Worm (Caenorhabditis elegans) whole organism, L4 larva: ENCODE data around the gene srx-95.

ENCODE experiments used
- D1046.2 ChIP-seq: fragments of 200-800 bp; sonication (Bioruptor generic); IDR thresholded peaks from 2 replicates; pipeline ENCODE4 v1.3.6; 2022; ENCODE audit warnings: missing genetic modification characterization, missing compliant biosample characterization
- F10B5.3 ChIP-seq: sonication (generic microtip); optimal IDR thresholded peaks from 2 replicates; lab custom pipeline; 2016; ENCODE audit warnings: mild to moderate bottlenecking, missing genetic modification characterization, missing compliant biosample characterization
- F26F4.8 ChIP-seq: fragments of 200-800 bp; sonication (Bioruptor generic); conservative IDR thresholded peaks from 2 replicates; pipeline ENCODE4 v1.3.6; 2022; ENCODE audit warnings: missing genetic modification characterization, missing compliant biosample characterization
- F37D6.2 ChIP-seq: sonication (generic microtip); optimal IDR thresholded peaks from 2 replicates; lab custom pipeline; 2016; ENCODE audit warnings: mild to moderate bottlenecking, missing genetic modification characterization, missing compliant biosample characterization
- F44E2.7 ChIP-seq: fragments of 200-800 bp; sonication (Bioruptor generic); IDR thresholded peaks from 2 replicates; pipeline ENCODE4 v2.1.2; 2022; ENCODE audit warnings: missing genetic modification characterization, missing compliant biosample characterization
- F49E8.2 ChIP-seq: sonication (generic microtip); optimal IDR thresholded peaks from 2 replicates; lab custom pipeline; 2016; ENCODE audit warnings: missing compliant biosample characterization, mild to moderate bottlenecking, missing genetic modification characterization, borderline replicate concordance
- T26A8.4 ChIP-seq: fragments of 200-800 bp; sonication (Bioruptor generic); IDR thresholded peaks from 2 replicates; pipeline ENCODE4 v1.3.6; 2022; ENCODE audit warnings: missing genetic modification characterization, missing compliant biosample characterization
- Y48G9A.11 ChIP-seq: fragments of 200-800 bp; sonication (Bioruptor generic); IDR thresholded peaks from 2 replicates; pipeline ENCODE4 v1.3.6; 2022; ENCODE audit warnings: missing genetic modification reagents, missing genetic modification characterization, missing compliant biosample characterization
- ZK546.5 ChIP-seq, 2 experiments: sonication (generic microtip); optimal IDR thresholded peaks; 2 replicates each; lab custom pipeline; 2017; ENCODE audit warnings: missing biosample characterization in 2 of 2, missing genetic modification characterization in 2 of 2
- aha-1 ChIP-seq: fragments of 150-350 bp; peaks from one replicate; lab custom pipeline; 2014; ENCODE audit warnings: missing biosample characterization, missing genetic modification characterization
- aly-2 ChIP-seq: sonication (generic microtip); optimal IDR thresholded peaks from 2 replicates; lab custom pipeline; 2018; ENCODE audit warnings: missing biosample characterization, missing genetic modification characterization
- arid-1 ChIP-seq: fragments of 200-800 bp; sonication (Bioruptor generic); conservative IDR thresholded peaks from 2 replicates; pipeline ENCODE4 v1.3.6; 2022; ENCODE audit warnings: missing genetic modification reagents, missing genetic modification characterization, missing compliant biosample characterization
- attf-4 ChIP-seq: sonication (generic microtip); optimal IDR thresholded peaks from 3 replicates; lab custom pipeline; 2017; ENCODE audit warnings: missing biosample characterization, missing genetic modification characterization
- ceh-20 ChIP-seq: fragments of 200-800 bp; sonication (Bioruptor generic); IDR thresholded peaks from 2 replicates; pipeline ENCODE4 v1.3.6; 2022; ENCODE audit warnings: missing genetic modification reagents, missing genetic modification characterization, missing compliant biosample characterization
- ceh-28 ChIP-seq: fragments of 150-350 bp; optimal IDR thresholded peaks from 2 replicates; lab custom pipeline; 2014; ENCODE audit warnings: missing biosample characterization, missing genetic modification reagents, missing genetic modification characterization
- daf-8 ChIP-seq: fragments of 200-800 bp; sonication (Bioruptor generic); IDR thresholded peaks from 2 replicates; pipeline ENCODE4 v1.3.6; 2022; ENCODE audit warnings: missing genetic modification characterization, missing compliant biosample characterization
- dmd-9 ChIP-seq: fragments of 200-800 bp; sonication (Bioruptor generic); IDR thresholded peaks from 2 replicates; pipeline ENCODE4 v1.3.6; 2022; ENCODE audit warnings: missing genetic modification reagents, missing genetic modification characterization, missing compliant biosample characterization
- egl-27 ChIP-seq: sonication (generic microtip); optimal IDR thresholded peaks from 3 replicates; lab custom pipeline; 2017; ENCODE audit warnings: missing biosample characterization, missing genetic modification reagents, missing genetic modification characterization
- egl-43 ChIP-seq: fragments of 200-800 bp; sonication (Bioruptor generic); IDR thresholded peaks from 2 replicates; pipeline ENCODE4 v1.3.6; 2022; ENCODE audit warnings: missing genetic modification reagents, missing genetic modification characterization, missing compliant biosample characterization
- fkh-10 ChIP-seq: fragments of 150-350 bp; optimal IDR thresholded peaks from 2 replicates; lab custom pipeline; 2014; ENCODE audit warnings: missing biosample characterization, missing genetic modification reagents, missing genetic modification characterization
- hlh-11 ChIP-seq: fragments of 200-800 bp; sonication (Bioruptor generic); optimal IDR thresholded peaks from 2 replicates; lab custom pipeline; 2018; ENCODE audit warnings: mild to moderate bottlenecking, missing genetic modification characterization, missing compliant biosample characterization
- hlh-30 ChIP-seq: sonication (generic microtip); optimal IDR thresholded peaks from 2 replicates; lab custom pipeline; 2017; ENCODE audit warnings: antibody characterized with exemption, mild to moderate bottlenecking, missing genetic modification characterization, missing compliant biosample characterization; ENCODE audit not compliant: insufficient read depth
- hmg-1.1 ChIP-seq: fragments of 200-800 bp; sonication (Bioruptor generic); IDR thresholded peaks from 2 replicates; pipeline ENCODE4 v1.3.6; 2022; ENCODE audit warnings: missing genetic modification reagents, missing genetic modification characterization, missing compliant biosample characterization
- lim-7 ChIP-seq: fragments of 200-800 bp; sonication (Bioruptor generic); IDR thresholded peaks from 2 replicates; pipeline ENCODE4 v1.3.6; 2022; ENCODE audit warnings: missing genetic modification characterization, missing compliant biosample characterization
- lin-15B ChIP-seq: fragments of 150-350 bp; sonication (generic microtip); optimal IDR thresholded peaks from 3 replicates; lab custom pipeline; 2014; ENCODE audit warnings: missing biosample characterization, missing genetic modification characterization
- lin-29 ChIP-seq: fragments of 200-800 bp; sonication (Bioruptor generic); IDR thresholded peaks from 2 replicates; pipeline ENCODE4 v1.3.6; 2022; ENCODE audit warnings: missing genetic modification reagents, missing genetic modification characterization, missing compliant biosample characterization
- lir-3 ChIP-seq: sonication (generic microtip); optimal IDR thresholded peaks from 2 replicates; lab custom pipeline; 2016; ENCODE audit warnings: mild to moderate bottlenecking, missing genetic modification characterization, missing compliant biosample characterization
- madf-5 ChIP-seq, 2 experiments: fragments of 200-800 bp; sonication (Bioruptor generic); IDR thresholded peaks; 2 replicates each; pipeline ENCODE4 v1.3.6; 2022; ENCODE audit warnings: missing compliant biosample characterization in 2 of 2, missing genetic modification characterization in 2 of 2
- mdt-29 ChIP-seq: fragments of 200-800 bp; sonication (Bioruptor generic); IDR thresholded peaks from 2 replicates; pipeline ENCODE4 v1.3.6; 2022; ENCODE audit warnings: missing genetic modification reagents, missing genetic modification characterization, missing compliant biosample characterization
- mep-1 ChIP-seq: fragments of 150-350 bp; sonication (generic microtip); optimal IDR thresholded peaks from 3 replicates; lab custom pipeline; 2014; ENCODE audit warnings: missing biosample characterization, missing genetic modification characterization
- mes-2 ChIP-seq: sonication (generic microtip); optimal IDR thresholded peaks from 2 replicates; lab custom pipeline; 2016; ENCODE audit warnings: missing genotype, mild to moderate bottlenecking, missing genetic modification characterization, missing compliant biosample characterization; ENCODE audit not compliant: poor library complexity, severe bottlenecking
- nhr-11 ChIP-seq: fragments of 150-350 bp; optimal IDR thresholded peaks from 2 replicates; lab custom pipeline; 2014; ENCODE audit warnings: missing biosample characterization, missing genetic modification characterization
- nhr-237 ChIP-seq: sonication (generic microtip); optimal IDR thresholded peaks from 2 replicates; lab custom pipeline; 2017; ENCODE audit warnings: missing biosample characterization, missing genetic modification characterization
- nhr-25 ChIP-seq: sonication (generic microtip); optimal IDR thresholded peaks from 2 replicates; lab custom pipeline; 2017; ENCODE audit warnings: missing genetic modification characterization, mild to moderate bottlenecking, missing compliant biosample characterization, antibody characterized with exemption, moderate library complexity, borderline replicate concordance; ENCODE audit not compliant: insufficient read depth
- nhr-42 ChIP-seq: fragments of 200-800 bp; sonication (Bioruptor generic); IDR thresholded peaks from 2 replicates; pipeline ENCODE4 v1.3.6; 2022; ENCODE audit warnings: missing genetic modification characterization, missing compliant biosample characterization
- nhr-48 ChIP-seq: sonication (generic microtip); optimal IDR thresholded peaks from 2 replicates; lab custom pipeline; 2016; ENCODE audit warnings: mild to moderate bottlenecking, missing genetic modification characterization, missing compliant biosample characterization
- nhr-77 ChIP-seq: fragments of 150-350 bp; optimal IDR thresholded peaks from 2 replicates; lab custom pipeline; 2014; ENCODE audit warnings: missing biosample characterization, missing genetic modification characterization
- pha-4 ChIP-seq, 2 experiments: fragments of 150-350 bp in 1 of 2; fragments of 200-800 bp in 1 of 2; sonication (Bioruptor generic) in 1 of 2; IDR thresholded peaks in 1 of 2; optimal IDR thresholded peaks in 1 of 2; 2 replicates each; pipeline versions ENCODE4 v1.3.6 to Lab custom; 2014 to 2022; ENCODE audit warnings: missing genetic modification characterization in 2 of 2, missing genetic modification reagents in 2 of 2, missing biosample characterization in 1 of 2, missing compliant biosample characterization in 1 of 2
- saeg-2 ChIP-seq: fragments of 200-800 bp; sonication (Bioruptor generic); IDR thresholded peaks from 2 replicates; pipeline ENCODE4 v1.3.6; 2022; ENCODE audit warnings: missing genetic modification reagents, missing genetic modification characterization, missing compliant biosample characterization
- tra-1 ChIP-seq: fragments of 200-800 bp; sonication (Bioruptor generic); IDR thresholded peaks from 2 replicates; pipeline ENCODE4 v1.3.6; 2022; ENCODE audit warnings: missing genetic modification reagents, missing genetic modification characterization, missing compliant biosample characterization
- vab-7 ChIP-seq: fragments of 200-800 bp; sonication (Bioruptor generic); IDR thresholded peaks from 2 replicates; pipeline ENCODE4 v1.3.6; 2022; ENCODE audit warnings: missing genetic modification reagents, missing genetic modification characterization, missing compliant biosample characterization
- zfp-2 ChIP-seq: sonication (generic microtip); optimal IDR thresholded peaks from 2 replicates; lab custom pipeline; 2016; ENCODE audit warnings: mild to moderate bottlenecking, missing genetic modification characterization, missing compliant biosample characterization
- zfp-3 ChIP-seq: fragments of 200-800 bp; sonication (Bioruptor generic); conservative IDR thresholded peaks from 2 replicates; pipeline ENCODE4 v1.3.6; 2022; ENCODE audit warnings: missing genetic modification reagents, missing genetic modification characterization, missing compliant biosample characterization
- zip-2 ChIP-seq: fragments of 150-350 bp; optimal IDR thresholded peaks from 2 replicates; lab custom pipeline; 2014; ENCODE audit warnings: missing biosample characterization, missing genetic modification characterization

Gene srx-95

ce11 chrII:6750929-6751328 lies 3.6 kb downstream of the srx-95 start, which contains the start of gene F41G3.20:
F41G3.20 (minus strand) TSS chrII:6751029.
- TF ChIP-seq lin-29 (GFP tag; lab: Robert Waterston, UW): no peak
- no peak for TF ChIP-seq attf-4 (tag; lab: Kevin White, UChicago)
- no peak for TF ChIP-seq nhr-48 (tag; lab: Kevin White, UChicago)
- no peak for TF ChIP-seq lin-15B (tag; lab: Kevin White, UChicago)
- no peak for TF ChIP-seq nhr-11
- TF ChIP-seq pha-4 (GFP tag; IDR thresholded peaks at IDR 0.05; lab: Robert Waterston, UW): no peak
- TF ChIP-seq pha-4 (tag; optimal IDR thresholded peaks at IDR 0.05; lab: Kevin White, UChicago): no peak
- TF ChIP-seq hlh-30 (tag; lab: Kevin White, UChicago): no peak
- no peak for TF ChIP-seq Y48G9A.11
- no peak for TF ChIP-seq T26A8.4
- no peak for TF ChIP-seq egl-27 (tag; lab: Kevin White, UChicago)
- TF ChIP-seq nhr-25: no peak
- TF ChIP-seq vab-7 (GFP tag; lab: Robert Waterston, UW): no peak
- no peak for TF ChIP-seq F49E8.2 (tag; lab: Kevin White, UChicago)
- TF ChIP-seq F37D6.2: no peak
- no peak for TF ChIP-seq mep-1 (tag; lab: Kevin White, UChicago)
- TF ChIP-seq lir-3 (tag; lab: Kevin White, UChicago): no peak
- no peak for TF ChIP-seq dmd-9 (GFP tag; lab: Robert Waterston, UW)
- no peak for TF ChIP-seq lim-7 (GFP tag; lab: Robert Waterston, UW)
- TF ChIP-seq, all 104 proteins: peak for 0

ce11 chrII:6749422-6749821 lies 5.1 kb downstream of the srx-95 start, which contains the start of gene F41G3.10:
F41G3.10 (minus strand) TSS chrII:6749522.
- no peak for TF ChIP-seq daf-8 (GFP tag; lab: Robert Waterston, UW)
- no peak for TF ChIP-seq zfp-3
- TF ChIP-seq F26F4.8: no peak
- TF ChIP-seq nhr-77 (tag; lab: Kevin White, UChicago): no peak
- no peak for TF ChIP-seq fkh-10
- TF ChIP-seq aha-1: no peak
- TF ChIP-seq mes-2 (tag; lab: Kevin White, UChicago): no peak
- TF ChIP-seq Y48G9A.11: no peak
- no peak for TF ChIP-seq F49E8.2 (tag; lab: Kevin White, UChicago)
- TF ChIP-seq nhr-42 (GFP tag; lab: Robert Waterston, UW): no peak
- no peak for TF ChIP-seq saeg-2 (GFP tag; lab: Robert Waterston, UW)
- TF ChIP-seq egl-43: no peak
- no peak for TF ChIP-seq lim-7 (GFP tag; lab: Robert Waterston, UW)
- no peak for TF ChIP-seq aly-2 (tag; lab: Kevin White, UChicago)
- no peak for TF ChIP-seq ZK546.5 (tag; optimal IDR thresholded peaks at IDR 0.05; lab: Kevin White, UChicago)
- TF ChIP-seq arid-1 (GFP tag; lab: Robert Waterston, UW): no peak

DNA sequence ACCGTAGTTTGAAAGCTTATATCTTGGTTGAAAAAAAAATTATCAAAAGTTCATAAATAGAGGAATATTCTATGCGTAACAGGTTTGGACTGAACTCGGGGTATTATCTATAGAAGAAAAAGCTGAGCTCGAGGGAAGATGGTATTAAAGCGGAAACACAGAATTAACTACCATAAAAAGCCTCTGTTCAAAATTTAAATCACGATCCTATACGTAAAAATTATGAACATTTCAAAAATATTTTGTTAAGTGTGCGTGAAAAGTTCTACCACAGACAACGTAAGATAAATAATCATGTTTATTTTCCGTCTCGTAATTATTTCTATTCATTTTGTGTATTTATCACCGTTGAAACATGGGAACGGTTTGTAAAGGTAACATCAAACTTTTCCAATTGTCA lies 8.2 kb downstream of the srx-95 start, which contains the start of gene F41G3.5:
Gene F41G3.5, plus strand, starts transcription at position 301 of the 400 bp plus-strand sequence.
- TF ChIP-seq zfp-2 (tag; lab: Kevin White, UChicago) (no peak), ZK546.5 (tag; optimal IDR thresholded peaks at IDR 0.05; lab: Kevin White, UChicago) (no peak), Y48G9A.11 (no peak), ceh-28 (tag; lab: Kevin White, UChicago) (no peak), F26F4.8 (no peak), hlh-11 (tag; lab: Kevin White, UChicago) (no peak), hmg-1.1 (GFP tag; lab: Robert Waterston, UW) (no peak), D1046.2 (GFP tag; lab: Robert Waterston, UW) (no peak), nhr-237 (no peak), vab-7 (GFP tag; lab: Robert Waterston, UW) (no peak), tra-1 (no peak), F10B5.3 (tag; lab: Kevin White, UChicago) (no peak), madf-5 (GFP tag; IDR thresholded peaks at IDR 0.05; lab: Robert Waterston, UW) (no peak), lin-29 (GFP tag; lab: Robert Waterston, UW) (no peak), F44E2.7 (GFP tag; lab: Robert Waterston, UW) (no peak), mdt-29 (no peak), zfp-3 (no peak), nhr-42 (GFP tag; lab: Robert Waterston, UW) (no peak), ceh-20 (GFP tag; lab: Robert Waterston, UW) (no peak), zip-2 (tag; lab: Kevin White, UChicago) (no peak)
